Fruit fly (Drosophila melanogaster): ENCODE data around the gene Tpc1.

The Tpc1 gene

dm6 chr3R:10886462-10887315 lies 4.7 kb upstream of the Tpc1 start (continued):
- peak; percentile 81 for TF ChIP-seq CrebB (tag; optimal IDR thresholded peaks at IDR 0.05)
- TF ChIP-seq CG10565 (GFP tag; optimal IDR thresholded peaks at IDR 0.05) = peak; percentile 54
- peak; percentile 44 for TF ChIP-seq Ets65A (GFP tag)
- peak; percentile 86 for TF ChIP-seq CG11723 (GFP tag; optimal IDR thresholded peaks at IDR 0.05)
- peak; percentile 56 for TF ChIP-seq zen (tag; optimal IDR thresholded peaks at IDR 0.05)
- peak; percentile 45 for TF ChIP-seq CG18764 (GFP tag; optimal IDR thresholded peaks at IDR 0.05)
- peak; percentile 95 for TF ChIP-seq CG10543 (GFP tag; optimal IDR thresholded peaks at IDR 0.05)
- TF ChIP-seq D19A (tag; optimal IDR thresholded peaks at IDR 0.05) = peak; percentile 75
- TF ChIP-seq CG4282 (GFP tag; optimal IDR thresholded peaks at IDR 0.05) = peak; percentile 66
- no peak for TF ChIP-seq toy (GFP tag; IDR thresholded peaks at IDR 0.05)
- TF ChIP-seq sima (GFP tag; optimal IDR thresholded peaks at IDR 0.05) = peak; percentile 29
- peak; percentile 84 for TF ChIP-seq CG7372 (GFP tag; IDR thresholded peaks at IDR 0.05)
- TF ChIP-seq CG2199 (GFP tag; IDR thresholded peaks at IDR 0.05) = peak; percentile 29; the same call in 1 of the 3 replicates
- TF ChIP-seq lmd (GFP tag; IDR thresholded peaks at IDR 0.05) = peak; percentile 91
- TF ChIP-seq Drgx (GFP tag; IDR thresholded peaks at IDR 0.05) = peak; percentile 94
- TF ChIP-seq Mes4 (GFP tag; optimal IDR thresholded peaks at IDR 0.05) = peak; percentile 82
- TF ChIP-seq dm (GFP tag; optimal IDR thresholded peaks at IDR 0.05) = peak; percentile 60
- TF ChIP-seq CG12391 (tag; optimal IDR thresholded peaks at IDR 0.05) = peak; percentile 94
- peak; percentile 76 for TF ChIP-seq Fer2 (tag; optimal IDR thresholded peaks at IDR 0.05)
- TF ChIP-seq Dad (GFP tag; optimal IDR thresholded peaks at IDR 0.05) = peak; percentile 77
- TF ChIP-seq CG18011 (GFP tag; optimal IDR thresholded peaks at IDR 0.05) = peak; percentile 74
- TF ChIP-seq fru (optimal IDR thresholded peaks at IDR 0.05) = no peak
- TF ChIP-seq Dref (GFP tag; IDR thresholded peaks at IDR 0.05) = no peak
- peak; percentile 84 for TF ChIP-seq CG33557 (GFP tag; optimal IDR thresholded peaks at IDR 0.05)
- peak; percentile 85 for TF ChIP-seq tio (GFP tag; optimal IDR thresholded peaks at IDR 0.05)
- TF ChIP-seq Ptx1 (GFP tag; IDR thresholded peaks at IDR 0.05) = peak; percentile 91
- peak; percentile 90 for TF ChIP-seq run (tag; optimal IDR thresholded peaks at IDR 0.05)
- peak; percentile 25 for TF ChIP-seq ab (GFP tag; optimal IDR thresholded peaks at IDR 0.05)
- TF ChIP-seq Hand (GFP tag; optimal IDR thresholded peaks at IDR 0.05) = peak; percentile 94
- peak; percentile 60 for TF ChIP-seq CG30431 (GFP tag; optimal IDR thresholded peaks at IDR 0.05)
- peak; percentile 86 for TF ChIP-seq Ssrp (tag; optimal IDR thresholded peaks at IDR 0.05)
- TF ChIP-seq stc (GFP tag; IDR thresholded peaks at IDR 0.05) = peak; percentile 90
- TF ChIP-seq da (GFP tag; optimal IDR thresholded peaks at IDR 0.05) = peak; percentile 64
- TF ChIP-seq E2f1 (GFP tag; IDR thresholded peaks at IDR 0.05) = no peak; the same call in none of the 2 replicates
- TF ChIP-seq CG5245 (GFP tag; optimal IDR thresholded peaks at IDR 0.05) = peak; percentile 60
- TF ChIP-seq CG15514 (GFP tag; optimal IDR thresholded peaks at IDR 0.05) = peak; percentile 71
- peak; percentile 75; the same call in 2 of the 3 replicates for TF ChIP-seq CG11560 (tag; IDR thresholded peaks at IDR 0.05)
- peak; percentile 90 for TF ChIP-seq CG13624 (GFP tag; optimal IDR thresholded peaks at IDR 0.05)
- TF ChIP-seq slbo (GFP tag; IDR thresholded peaks at IDR 0.05) = peak; percentile 90
- TF ChIP-seq CG3726 (GFP tag; IDR thresholded peaks at IDR 0.05) = peak; percentile 66; the same call in 2 of the 3 replicates
- peak; percentile 91 for TF ChIP-seq mam (GFP tag; optimal IDR thresholded peaks at IDR 0.05)
- peak; percentile 74 for TF ChIP-seq CG7357 (GFP tag; IDR thresholded peaks at IDR 0.05)
- no peak for TF ChIP-seq usp (GFP tag; optimal IDR thresholded peaks at IDR 0.05)
- peak; percentile 74 for TF ChIP-seq fd96Cb (tag; optimal IDR thresholded peaks at IDR 0.05)
- peak; percentile 84 for TF ChIP-seq B-H1 (GFP tag; IDR thresholded peaks at IDR 0.05)
- peak; percentile 90 for TF ChIP-seq gcm (GFP tag; optimal IDR thresholded peaks at IDR 0.05)
- TF ChIP-seq GATAe (GFP tag; conservative IDR thresholded peaks at IDR 0.05) = peak; percentile 69
- TF ChIP-seq grn (GFP tag; optimal IDR thresholded peaks at IDR 0.05) = peak; percentile 21
- peak; percentile 87 for TF ChIP-seq fu2 (GFP tag; optimal IDR thresholded peaks at IDR 0.05)
- TF ChIP-seq dimm (GFP tag; IDR thresholded peaks at IDR 0.05) = peak; percentile 50; the same call in 1 of the 2 replicates
